Worm (Caenorhabditis elegans) whole organism, L2 larva: ENCODE results near the gene ebp-2.

Experiments used
- ZK546.5 ChIP-seq: sonication (generic microtip); optimal IDR thresholded peaks from 2 replicates; lab custom pipeline; 2017; ENCODE audit warnings: missing biosample characterization, missing genetic modification characterization
- blmp-1 ChIP-seq: sonication (generic microtip); optimal IDR thresholded peaks from 2 replicates; lab custom pipeline; 2017; ENCODE audit warnings: missing genetic modification characterization, mild to moderate bottlenecking, missing compliant biosample characterization, antibody characterized with exemption, moderate library complexity; ENCODE audit not compliant: insufficient read depth
- fos-1 ChIP-seq: fragments of 150-350 bp; optimal IDR thresholded peaks from 2 replicates; lab custom pipeline; 2014; ENCODE audit warnings: missing biosample characterization, missing genetic modification characterization
- mdl-1 ChIP-seq, 2 experiments: fragments of 150-350 bp in 1 of 2; sonication (generic microtip) in 1 of 2; optimal IDR thresholded peaks; 2 replicates each; lab custom pipeline; 2017; ENCODE audit warnings: missing biosample characterization in 2 of 2, missing genetic modification characterization in 2 of 2
- nhr-11 ChIP-seq: fragments of 150-350 bp; optimal IDR thresholded peaks from 2 replicates; lab custom pipeline; 2014; ENCODE audit warnings: missing biosample characterization, missing genetic modification characterization
- unc-62 ChIP-seq: fragments of 150-350 bp; optimal IDR thresholded peaks from 2 replicates; lab custom pipeline; 2014; ENCODE audit warnings: missing biosample characterization, missing genetic modification reagents, missing genetic modification characterization
- ztf-11 ChIP-seq: sonication (generic microtip); optimal IDR thresholded peaks from 2 replicates; lab custom pipeline; 2017; ENCODE audit warnings: missing biosample characterization, missing genetic modification characterization

DNA sequence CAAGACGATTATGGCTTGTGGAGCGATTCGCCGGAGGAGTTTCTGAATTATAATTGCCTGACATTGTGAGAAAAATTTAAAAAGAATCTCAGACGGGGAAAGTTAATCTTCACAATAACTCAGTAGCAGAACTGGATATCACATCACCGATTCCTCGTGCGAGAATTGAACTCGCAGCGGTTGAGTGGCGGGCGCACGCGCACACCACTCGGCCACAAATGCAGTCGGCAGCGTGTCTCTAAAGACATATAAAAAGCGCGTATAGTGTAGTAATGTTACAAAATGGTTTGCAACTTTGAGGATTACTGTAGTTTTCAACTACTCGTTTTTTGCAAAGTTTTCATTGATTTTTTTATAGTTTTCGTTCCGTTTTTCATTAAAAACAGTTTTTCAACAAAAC is 42.1 kb downstream of the ebp-2 start:
- TF ChIP-seq unc-62 (GFP tag; lab: Kevin White, UChicago) (no peak), nhr-11 (tag; lab: Kevin White, UChicago) (peak; percentile 39), ztf-11 (tag; lab: Kevin White, UChicago) (no peak), ZK546.5 (tag; lab: Kevin White, UChicago) (no peak), fos-1 (tag; lab: Kevin White, UChicago) (peak; percentile 70), blmp-1 (tag; lab: Kevin White, UChicago) (no peak), mdl-1 (tag; optimal IDR thresholded peaks at IDR 0.05; lab: Kevin White, UChicago) (peak; percentile 25 to 64)
